Fruit fly (Drosophila melanogaster) whole organism, wandering third instar larva: ENCODE data around the gene Or13a.

Experiments
- Dfd ChIP-seq: fragments of >200 bp; optimal IDR thresholded peaks from 2 replicates; lab custom pipeline; 2017; ENCODE audit warnings: missing biosample characterization, missing genetic modification characterization
- Hr78 ChIP-seq: fragments of >200 bp; optimal IDR thresholded peaks from 2 replicates; lab custom pipeline; 2017; ENCODE audit warnings: missing biosample characterization, missing genetic modification characterization
- Mio ChIP-seq: sonication (Bioruptor generic); optimal IDR thresholded peaks from 2 replicates; lab custom pipeline; 2016; ENCODE audit warnings: missing biosample characterization, missing genetic modification characterization
- Myc ChIP-seq: fragments of >200 bp; optimal IDR thresholded peaks from 2 replicates; lab custom pipeline; 2017
- Rel ChIP-seq, 2 experiments: fragments of 200-800 bp; sonication (Bioruptor generic) in 1 of 2; optimal IDR thresholded peaks; 2 replicates in 1 of 2; 3 replicates in 1 of 2; lab custom pipeline; 2016 to 2019; ENCODE audit warnings: mild to moderate bottlenecking in 2 of 2, missing biosample characterization in 2 of 2, missing genetic modification characterization in 2 of 2, moderate library complexity in 1 of 2
- fru ChIP-seq: fragments of 200-800 bp; sonication (Bioruptor generic); optimal IDR thresholded peaks from 3 replicates; lab custom pipeline; 2016; ENCODE audit warnings: missing biosample characterization, mild to moderate bottlenecking, missing genetic modification characterization
- h ChIP-seq: fragments of 200-800 bp; sonication (Bioruptor generic); optimal IDR thresholded peaks from 3 replicates; lab custom pipeline; 2016; ENCODE audit warnings: missing biosample characterization, mild to moderate bottlenecking, missing genetic modification characterization
- lola ChIP-seq: fragments of >200 bp; optimal IDR thresholded peaks from 2 replicates; lab custom pipeline; 2017; ENCODE audit warnings: missing biosample characterization, missing genetic modification characterization
- psq ChIP-seq: fragments of 200-800 bp; sonication (Bioruptor generic); optimal IDR thresholded peaks from 3 replicates; lab custom pipeline; 2017; ENCODE audit warnings: missing biosample characterization, mild to moderate bottlenecking, missing genetic modification characterization, moderate library complexity
- rgr ChIP-seq: fragments of 200-800 bp; sonication (Bioruptor generic); optimal IDR thresholded peaks from 3 replicates; lab custom pipeline; 2016; ENCODE audit warnings: missing biosample characterization, mild to moderate bottlenecking, missing genetic modification characterization

DNA sequence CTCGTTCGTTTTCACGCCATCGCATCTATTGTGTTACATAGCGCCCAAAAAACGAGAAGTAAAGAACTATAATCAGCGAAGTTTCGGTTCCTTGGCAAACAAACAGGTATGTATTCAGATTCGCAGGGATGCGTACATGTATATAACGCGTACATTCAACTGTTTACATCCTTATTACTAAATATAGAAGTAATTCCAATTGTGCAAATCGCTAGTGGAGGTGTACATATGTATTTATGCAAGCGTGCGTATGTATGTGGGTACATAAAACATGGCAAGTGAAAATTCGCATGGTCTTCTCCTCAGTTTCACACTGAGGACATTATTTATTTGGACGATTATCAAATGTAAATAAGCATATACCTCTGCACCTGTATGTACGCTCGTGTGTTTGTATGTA lies 32.7 kb upstream of the Or13a start:
- no peak for TF ChIP-seq Mio
- no peak for TF ChIP-seq rgr (GFP tag; lab: Kevin White, UChicago)
- TF ChIP-seq lola (GFP tag; lab: Kevin White, UChicago): no peak
- no peak for TF ChIP-seq Hr78
- no peak for TF ChIP-seq h
- no peak for TF ChIP-seq Rel (GFP tag; optimal IDR thresholded peaks at IDR 0.05; lab: Kevin White, UChicago)
- TF ChIP-seq Rel (tag; optimal IDR thresholded peaks at IDR 0.05; lab: Kevin White, UChicago): no peak
- no peak for TF ChIP-seq Myc (lab: Kevin White, UChicago)
- TF ChIP-seq fru (GFP tag; lab: Kevin White, UChicago): no peak
- no peak for TF ChIP-seq psq (GFP tag; lab: Kevin White, UChicago)
- TF ChIP-seq Dfd (GFP tag; lab: Kevin White, UChicago): no peak
